Fruit fly (Drosophila melanogaster) Kc167 (cell line): ENCODE data around the gene Dph3.

ENCODE experiments used
- Myc ChIP-seq: fragments of >200 bp; optimal IDR thresholded peaks from 2 replicates; lab custom pipeline; 2017; ENCODE audit warnings: missing external identifiers
- h ChIP-seq: fragments of >200 bp; optimal IDR thresholded peaks from 3 replicates; lab custom pipeline; 2018; ENCODE audit warnings: missing external identifiers
- insv ChIP-seq: fragments of >200 bp; optimal IDR thresholded peaks from 3 replicates; lab custom pipeline; 2018; ENCODE audit warnings: missing external identifiers
- psq ChIP-seq: fragments of >200 bp; optimal IDR thresholded peaks from 2 replicates; lab custom pipeline; 2017; ENCODE audit warnings: missing external identifiers
- ttk ChIP-seq: sonication (Bioruptor generic); optimal IDR thresholded peaks from 2 replicates; lab custom pipeline; 2017; ENCODE audit warnings: missing external identifiers

DNA sequence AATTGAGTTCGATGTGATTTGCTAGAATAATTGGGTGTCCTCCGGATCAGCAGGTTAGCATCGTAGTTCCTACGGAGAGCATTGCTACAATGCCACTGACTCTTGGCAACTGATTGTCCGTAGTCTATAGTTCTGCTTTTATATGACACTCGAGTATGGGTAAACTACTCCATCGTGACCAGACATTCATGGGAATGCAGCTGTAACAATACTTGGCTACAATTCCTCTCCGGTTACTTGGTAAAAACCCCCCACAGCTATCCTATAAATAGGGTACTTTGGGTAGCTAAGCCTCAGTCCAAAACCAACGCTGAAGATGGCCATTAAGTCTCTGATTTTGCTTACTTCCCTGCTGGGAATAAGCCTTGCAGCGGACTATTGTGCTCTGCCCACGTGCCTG, 6.5 kb upstream of the Dph3 start, which contains the start of gene scpr-C:
- no peak for TF ChIP-seq ttk (lab: Kevin White, UChicago)
- TF ChIP-seq psq: no peak
- no peak for TF ChIP-seq insv (lab: Kevin White, UChicago)
- no peak for TF ChIP-seq Myc (lab: Kevin White, UChicago)
- no peak for TF ChIP-seq h (lab: Kevin White, UChicago)
